Worm (Caenorhabditis elegans): ENCODE data around the gene C47E12.11.

C47E12.11 gene

ce11 chrIV:10009536-10009935 lies 40.3 kb downstream of the C47E12.11 start, which contains the start of gene magu-4:
Gene magu-4 (plus strand): TSS chrIV:10009753.
- TF ChIP-seq nhr-23 (tag; optimal IDR thresholded peaks at IDR 0.05) (peak; percentile 61), fkh-2 (tag; optimal IDR thresholded peaks at IDR 0.05) (no peak), jun-1 (tag; optimal IDR thresholded peaks at IDR 0.05) (no peak)

- no peak for TF ChIP-seq snpc-4 (tag; optimal IDR thresholded peaks at IDR 0.05)
- no peak for TF ChIP-seq ceh-28 (tag; optimal IDR thresholded peaks at IDR 0.05)
- TF ChIP-seq nhr-28 (tag; optimal IDR thresholded peaks at IDR 0.05): no peak
- TF ChIP-seq daf-12 (tag; optimal IDR thresholded peaks at IDR 0.05): no peak
- no peak for TF ChIP-seq lsy-12 (tag; optimal IDR thresholded peaks at IDR 0.05)
- TF ChIP-seq nhr-12 (tag; optimal IDR thresholded peaks at IDR 0.05): no peak
- no peak for TF ChIP-seq egl-5 (tag; optimal IDR thresholded peaks at IDR 0.05)
- no peak for TF ChIP-seq eor-1 (tag; optimal IDR thresholded peaks at IDR 0.05)
- TF ChIP-seq elt-3 (tag; optimal IDR thresholded peaks at IDR 0.05): no peak
- TF ChIP-seq mdl-1 (tag; optimal IDR thresholded peaks at IDR 0.05): no peak
- TF ChIP-seq elt-2 (tag; optimal IDR thresholded peaks at IDR 0.05): no peak
- TF ChIP-seq elt-1 (tag; optimal IDR thresholded peaks at IDR 0.05): no peak
- no peak for TF ChIP-seq fkh-10 (GFP tag; optimal IDR thresholded peaks at IDR 0.05)
- TF ChIP-seq skn-1 (tag; optimal IDR thresholded peaks at IDR 0.05): no peak
- no peak for TF ChIP-seq nhr-43 (tag; optimal IDR thresholded peaks at IDR 0.05; ENCODE audit: poor library complexity, severe bottlenecking)
Measured at ce11 chrIV:10016977-10017376, 47.8 kb downstream of the C47E12.11 start, which contains the start of gene ent-7. Gene ent-7 (plus strand): TSS chrIV:10017277.

ce11 chrIV:10017633-10018032 lies 48.4 kb downstream of the C47E12.11 start, which contains the start of gene F44D12.2:
Gene F44D12.2 (minus strand): TSS chrIV:10017733.
- TF ChIP-seq pha-4 (tag; optimal IDR thresholded peaks at IDR 0.05) (peak; percentile 22), mdl-1 (tag; optimal IDR thresholded peaks at IDR 0.05) (no peak), pqm-1 (tag; optimal IDR thresholded peaks at IDR 0.05) (peak; percentile 1)

Measured in whole organism, L3 larva.